Fruit fly (Drosophila melanogaster) whole organism, pupa: ENCODE measurements around the gene Pcyt1.

Experiments used
- CG8159 ChIP-seq: fragments of 200-800 bp; sonication (Bioruptor generic); optimal IDR thresholded peaks from 3 replicates; lab custom pipeline; 2018; ENCODE audit warnings: missing biosample characterization, mild to moderate bottlenecking, missing genetic modification characterization, moderate library complexity
- gl ChIP-seq: fragments of 200-800 bp; sonication (Bioruptor generic); optimal IDR thresholded peaks from 2 replicates; lab custom pipeline; 2018; ENCODE audit warnings: missing biosample characterization, mild to moderate bottlenecking, missing genetic modification characterization

DNA sequence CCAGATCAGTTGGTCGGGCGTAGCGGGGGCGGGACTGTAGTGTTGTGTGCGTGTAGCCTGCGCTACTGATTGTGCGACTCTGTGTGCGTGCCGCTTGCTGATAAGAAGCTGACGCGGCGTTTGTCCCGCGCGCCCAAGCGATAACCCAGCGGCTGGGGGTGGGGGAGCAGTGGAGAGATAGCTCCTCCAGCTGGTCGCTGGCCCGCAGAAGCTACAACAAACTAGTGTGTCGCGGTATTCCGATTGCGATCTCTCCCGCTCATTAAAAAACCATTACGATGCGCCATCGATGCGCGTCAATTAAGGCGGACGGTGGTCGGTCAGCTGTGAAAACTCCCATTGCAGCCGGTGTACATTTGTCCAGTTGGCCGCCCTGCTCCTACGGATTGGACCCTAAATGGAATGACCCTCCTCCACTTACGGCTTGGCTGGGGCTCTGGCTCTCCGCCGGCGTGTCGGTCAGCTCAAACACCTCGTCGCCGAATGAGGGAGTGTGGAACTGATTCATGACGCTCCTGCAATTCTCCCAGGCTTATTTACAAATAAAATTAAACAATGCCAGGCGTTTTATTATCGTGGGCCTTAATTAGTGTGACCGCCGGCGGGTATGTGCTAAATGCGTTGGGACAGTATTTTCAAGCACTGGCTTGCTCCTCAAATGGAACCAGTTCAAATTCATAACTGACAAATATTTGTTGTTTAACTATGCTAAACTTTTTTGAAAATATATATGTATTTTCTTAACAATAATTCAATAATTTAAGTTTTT lies 56.4 kb downstream of the Pcyt1 start, which contains the start of gene CG12104:
- TF ChIP-seq CG8159 (no peak), gl (no peak)
